Fruit fly (Drosophila melanogaster) ovary, adult (tissue): ENCODE measurements around the gene Tis11.

Experiments used
- CG17801 ChIP-seq: fragments of 200-800 bp; optimal IDR thresholded peaks from 2 replicates; lab custom pipeline; 2019; ENCODE audit warnings: missing biosample characterization, mild to moderate bottlenecking, missing genetic modification characterization, moderate library complexity; ENCODE audit not compliant: partially characterized antibody

Gene Tis11

DNA sequence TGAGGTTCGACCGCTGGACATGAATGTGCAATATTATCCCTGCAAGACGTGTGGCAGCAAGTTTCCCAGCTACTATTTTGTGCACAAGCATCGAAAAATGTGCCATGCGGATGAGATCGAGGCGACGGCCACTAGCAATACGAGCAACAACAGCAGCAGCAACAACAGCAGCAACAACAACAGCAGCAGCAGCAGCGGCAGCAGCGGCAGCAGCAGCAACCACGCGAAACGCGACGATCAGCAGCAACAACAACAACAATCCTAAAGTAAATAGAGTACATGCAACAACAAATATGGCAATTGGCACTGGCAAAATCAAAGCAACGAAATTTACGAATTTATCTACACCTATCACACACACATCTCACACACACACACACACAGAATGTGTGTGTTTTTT, 49.1 kb downstream of the Tis11 start:
- no peak for TF ChIP-seq CG17801 (GFP tag; lab: Kevin White, UChicago)

DNA sequence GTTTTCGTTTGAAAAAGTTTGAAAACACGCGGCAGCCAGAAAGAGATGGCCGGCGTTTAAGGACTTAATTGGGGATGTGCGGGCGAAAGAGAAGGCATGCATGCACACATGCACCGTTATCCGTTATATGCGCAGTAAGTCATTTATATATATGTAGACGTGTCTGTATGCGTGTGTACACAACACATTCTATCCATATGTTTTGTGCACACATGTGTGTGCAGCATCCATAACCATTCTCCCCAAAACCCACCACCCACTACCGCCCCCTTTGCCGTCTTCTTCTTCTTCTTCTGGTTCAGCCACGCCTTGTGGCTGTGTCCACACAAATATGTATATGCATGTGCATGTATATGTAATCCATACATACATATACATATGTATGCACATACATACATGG, 59.4 kb downstream of the Tis11 start:
- TF ChIP-seq CG17801 (GFP tag; lab: Kevin White, UChicago), result no peak

DNA sequence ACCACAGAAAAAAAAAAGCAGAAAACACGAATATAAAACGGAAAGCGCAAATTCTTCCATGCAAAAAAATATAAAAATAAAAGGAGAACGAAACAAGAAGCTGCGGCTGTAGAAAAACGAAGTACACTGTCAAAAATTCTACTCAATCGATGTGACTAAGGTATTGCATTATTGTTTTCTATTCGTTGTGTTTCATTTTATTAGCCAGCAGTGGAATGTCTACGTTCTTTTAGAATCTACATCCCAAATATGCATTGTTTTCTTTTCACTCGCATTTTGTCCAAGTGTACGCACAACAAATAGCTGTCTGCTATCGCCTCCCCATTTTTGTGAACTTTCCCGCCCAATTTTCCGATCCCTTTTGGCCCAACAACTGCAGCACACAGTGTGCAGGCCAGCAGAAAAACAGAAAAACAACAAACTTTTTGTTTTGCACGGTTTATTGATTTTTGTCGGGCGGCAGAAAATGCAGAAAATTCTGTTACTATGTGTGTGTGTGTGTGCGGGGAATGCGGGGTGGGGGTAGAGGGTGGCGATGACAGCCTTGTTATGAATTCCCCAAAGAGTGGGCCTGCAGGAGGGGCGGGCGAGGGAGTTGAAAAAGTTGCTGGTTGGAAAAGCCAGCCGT, 60.1 kb downstream of the Tis11 start:
- TF ChIP-seq CG17801 (GFP tag; lab: Kevin White, UChicago), result peak; percentile 64

DNA sequence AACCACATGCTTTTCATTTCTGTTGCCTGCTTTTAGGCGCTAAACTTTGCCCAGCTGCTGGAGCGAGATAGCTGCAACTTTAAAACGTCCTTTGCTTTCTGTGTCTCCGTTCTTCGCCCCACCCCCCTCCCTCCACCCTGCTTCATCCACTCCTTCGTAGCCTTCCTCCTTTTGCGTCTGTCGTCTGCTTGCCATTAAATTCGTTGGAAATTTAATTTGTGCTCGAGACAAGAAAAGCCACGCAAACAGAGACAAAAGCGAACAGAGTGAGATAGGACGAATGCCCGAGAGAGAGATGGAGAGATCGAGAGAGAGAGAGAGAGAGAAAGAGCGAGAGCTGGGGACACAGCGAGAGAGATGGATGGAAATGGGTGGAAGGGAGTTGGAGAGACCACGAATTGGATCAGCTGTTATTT, 60.7 kb downstream of the Tis11 start:
- no peak for TF ChIP-seq CG17801 (GFP tag; lab: Kevin White, UChicago)

DNA sequence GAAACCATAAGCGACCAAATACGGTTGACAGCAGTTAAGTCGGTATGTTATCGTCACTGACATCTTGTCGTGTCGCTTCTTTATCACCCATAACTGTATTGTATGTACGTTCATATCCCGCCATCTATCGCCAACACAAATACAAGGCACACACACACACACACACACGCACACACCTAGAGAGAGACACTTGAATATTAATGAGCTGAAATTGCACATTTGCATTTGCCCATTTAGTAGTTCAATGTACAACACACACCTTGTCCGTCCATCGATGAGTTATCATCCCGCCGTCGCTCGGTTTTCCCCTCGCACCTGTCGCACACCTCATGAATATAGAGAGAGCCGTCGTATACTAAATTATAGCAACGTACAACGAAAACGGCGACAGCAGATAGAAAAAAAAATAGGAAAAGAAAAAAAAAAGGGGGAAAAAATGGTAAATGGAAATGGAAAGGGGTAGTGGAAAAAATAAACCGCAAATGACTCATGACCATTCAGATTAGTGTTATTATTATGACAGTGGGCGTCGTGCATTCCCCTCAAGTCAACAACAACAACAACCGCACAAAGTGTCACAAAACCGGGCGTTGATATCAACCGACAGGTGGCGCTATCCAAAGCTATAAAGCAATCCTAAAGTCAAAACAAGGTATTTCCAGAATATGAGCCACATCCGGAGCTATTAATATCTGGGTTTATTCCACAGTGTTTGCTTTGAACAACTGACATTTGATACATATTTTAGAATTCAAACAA, 62.1 kb downstream of the Tis11 start:
- TF ChIP-seq CG17801 (GFP tag; lab: Kevin White, UChicago), result no peak

DNA sequence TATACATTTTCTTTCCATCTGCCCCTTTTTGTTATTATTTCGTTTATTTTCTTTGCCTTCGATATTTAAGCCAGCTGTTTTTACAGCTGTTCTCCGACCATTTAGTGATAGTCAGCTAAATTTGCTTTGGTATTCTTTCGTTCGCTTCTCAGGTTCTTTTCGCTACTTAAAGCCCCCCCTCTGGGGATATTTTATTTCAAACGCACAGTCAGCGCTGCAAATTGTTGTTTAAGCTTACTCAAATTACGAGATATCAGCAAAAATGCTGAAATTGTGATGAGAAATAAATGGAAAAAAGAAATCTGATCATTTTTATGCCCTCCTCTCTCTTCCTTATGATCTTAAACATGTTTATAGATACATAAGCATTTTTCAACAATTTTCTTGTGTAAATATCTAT, 62.8 kb downstream of the Tis11 start:
- peak; percentile 21 for TF ChIP-seq CG17801 (GFP tag; lab: Kevin White, UChicago)

DNA sequence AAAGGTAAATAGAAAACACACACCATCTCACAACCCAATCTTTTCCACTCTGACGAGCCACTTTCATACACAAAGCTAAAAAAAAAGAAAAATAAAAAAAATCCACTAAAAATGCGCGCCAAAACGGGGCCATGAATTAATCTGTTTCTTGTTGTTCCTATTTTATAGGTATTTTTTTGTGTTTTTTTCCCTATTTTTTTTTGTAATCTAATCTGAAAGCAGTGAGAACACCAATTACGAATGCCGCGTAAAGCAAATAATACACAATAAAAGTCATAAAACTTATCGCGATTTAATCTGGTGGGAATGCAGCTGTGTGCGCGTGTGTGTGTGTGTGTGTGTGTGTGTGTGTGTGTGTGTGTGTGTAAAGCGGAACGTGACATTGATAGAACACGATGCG, 64.1 kb downstream of the Tis11 start:
- peak; percentile 1 for TF ChIP-seq CG17801 (GFP tag; lab: Kevin White, UChicago)

DNA sequence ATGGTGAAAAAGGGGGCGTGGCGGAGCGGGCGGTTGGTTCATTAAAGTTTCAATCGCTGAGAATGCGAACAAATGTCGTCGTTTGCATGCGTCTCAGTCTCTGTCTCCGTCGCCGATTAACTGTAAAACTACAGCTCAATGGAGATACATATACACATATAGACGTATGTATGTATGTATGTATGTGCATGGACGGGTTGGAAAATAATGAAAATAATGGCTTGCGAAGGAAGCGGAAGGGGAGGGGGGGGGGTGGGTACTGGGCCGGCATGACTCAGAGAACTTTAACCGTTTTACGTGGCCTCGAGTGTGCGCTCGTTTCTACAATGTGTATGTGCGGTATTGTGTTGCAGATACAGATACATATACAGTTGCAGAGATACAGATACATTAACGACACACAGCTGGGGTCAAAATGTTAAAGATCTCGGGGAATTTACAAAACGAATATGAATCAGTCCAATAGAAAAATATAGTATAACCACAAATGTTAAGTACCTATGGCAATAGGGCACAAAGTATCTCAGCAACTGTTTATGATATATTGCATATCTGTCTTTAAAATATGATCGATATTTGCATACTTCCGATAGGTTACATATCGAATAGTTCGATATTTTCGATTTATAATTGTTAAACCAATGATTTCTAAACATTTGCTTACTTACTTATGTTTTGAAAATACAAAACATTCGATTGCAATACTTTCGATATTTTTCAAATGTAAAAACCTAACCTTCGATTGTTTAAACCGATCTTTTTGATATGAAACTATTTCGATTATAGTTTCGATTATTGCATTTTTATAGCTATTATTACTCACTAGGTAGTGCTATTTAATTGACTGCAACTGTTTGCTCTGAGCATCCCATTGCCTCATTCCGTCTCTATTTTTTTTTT, 65.3 kb downstream of the Tis11 start:
- peak; percentile 22 for TF ChIP-seq CG17801 (GFP tag; lab: Kevin White, UChicago)

DNA sequence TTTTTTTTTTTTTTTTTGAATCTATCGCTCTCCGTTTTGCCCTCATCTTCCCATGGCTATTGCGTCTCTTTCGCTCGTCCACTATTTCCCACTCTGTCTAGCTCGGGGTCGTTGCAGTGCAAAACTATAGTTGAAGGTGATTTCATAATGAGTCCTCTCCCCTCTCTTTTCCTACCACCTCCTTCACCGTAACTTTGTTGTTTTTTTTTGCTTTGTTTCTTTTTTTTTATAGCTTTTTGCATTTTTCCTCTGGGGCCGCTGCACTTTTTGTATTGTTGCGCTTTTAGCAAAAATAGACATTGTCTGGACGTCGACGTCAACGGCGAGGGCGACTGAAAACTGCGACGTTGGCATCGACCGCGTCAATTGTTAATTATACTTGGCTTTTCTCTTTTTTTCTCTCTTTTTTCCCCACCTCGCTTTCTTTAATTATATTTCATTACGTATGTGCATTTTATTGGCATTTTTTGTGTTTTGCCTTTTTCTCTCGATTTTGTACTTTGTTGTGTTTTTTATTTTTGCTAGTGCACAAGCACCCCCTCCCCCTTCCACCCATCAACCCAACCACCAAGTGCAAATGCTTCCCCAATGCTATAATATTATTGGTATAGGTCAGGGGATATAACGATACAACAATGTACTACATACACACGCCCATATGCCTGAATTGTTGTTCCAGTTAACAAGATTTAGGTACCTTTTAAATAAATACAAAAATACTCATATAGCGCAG, 66.1 kb downstream of the Tis11 start:
- TF ChIP-seq CG17801 (GFP tag; lab: Kevin White, UChicago), result peak; percentile 92

DNA sequence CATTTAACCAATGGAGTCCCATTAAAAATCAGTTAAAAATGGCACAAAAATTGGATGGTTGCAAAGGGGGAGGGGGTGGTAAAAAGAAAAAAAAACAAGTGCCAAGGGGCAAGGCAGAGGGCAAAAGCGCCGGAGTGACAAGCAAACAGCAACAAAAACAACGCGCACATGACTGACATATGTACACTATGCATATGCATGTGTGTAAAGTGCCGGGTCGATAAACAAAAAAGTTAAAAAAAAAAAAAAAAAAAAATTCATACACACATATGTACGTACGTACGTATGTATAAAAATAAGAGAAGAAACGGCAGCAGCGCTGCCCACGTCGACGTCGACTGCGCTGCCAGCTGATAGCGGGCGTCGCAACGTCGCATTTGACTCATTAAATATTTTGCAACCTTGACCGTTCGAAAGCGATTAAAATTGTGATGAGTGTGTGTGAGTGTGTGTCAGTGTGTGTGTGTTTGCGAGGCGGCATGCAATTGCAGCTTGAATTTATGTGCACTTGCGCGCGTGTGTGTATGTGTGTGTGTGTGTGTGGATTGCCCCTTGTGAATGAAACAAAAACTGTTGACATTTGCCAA, 68.5 kb downstream of the Tis11 start:
- peak; percentile 48 for TF ChIP-seq CG17801 (GFP tag; lab: Kevin White, UChicago)

DNA sequence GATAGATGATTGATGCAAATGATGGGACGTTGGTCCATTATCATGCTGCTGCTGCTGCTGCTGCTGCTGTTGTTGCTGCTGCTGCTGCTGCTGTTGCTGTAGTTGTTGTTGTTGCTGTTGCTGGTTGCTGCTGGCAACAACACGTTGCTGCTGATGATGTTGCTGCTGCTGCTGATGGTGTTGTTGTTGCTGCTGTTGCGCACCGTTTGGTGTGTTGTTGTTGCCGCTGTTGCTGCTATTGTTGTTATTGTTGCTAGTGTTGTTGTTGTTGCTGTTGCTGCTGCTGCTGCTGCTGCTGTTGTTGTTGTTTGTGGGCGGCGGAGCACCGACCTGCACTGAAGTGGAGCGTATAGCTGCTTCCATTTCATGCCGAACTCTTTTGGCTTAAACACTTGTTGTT, 71.9 kb downstream of the Tis11 start:
- TF ChIP-seq CG17801 (GFP tag; lab: Kevin White, UChicago), result no peak
